Fruit fly (Drosophila melanogaster): Measurements from ENCODE around the gene RhoGAP102A.

- TF ChIP-seq CG11398 (GFP tag; optimal IDR thresholded peaks at IDR 0.05) (no peak), chif (GFP tag; optimal IDR thresholded peaks at IDR 0.05) (no peak), CG14965 (GFP tag; optimal IDR thresholded peaks at IDR 0.05; ENCODE audit: borderline replicate concordance) (no peak)
These were observed 58.9 kb downstream of the RhoGAP102A start, which contains the start of gene Zip102B for dm6 chr4:313696-314104.
